Fruit fly (Drosophila melanogaster) whole organism, pupa: Measurements from ENCODE around the gene CG12035.

Experiments used
- CG10348 ChIP-seq: fragments of 200-800 bp; sonication (Bioruptor generic); IDR thresholded peaks from 2 replicates; pipeline ENCODE4 v1.3.6; 2022; ENCODE audit warnings: missing biosample characterization, missing genetic modification characterization
- CG12605 ChIP-seq: fragments of 200-800 bp; sonication (Bioruptor generic); IDR thresholded peaks from 2 replicates; pipeline ENCODE4 v1.3.6; 2022; ENCODE audit warnings: missing biosample characterization, missing genetic modification characterization
- CG13204 ChIP-seq: fragments of 200-800 bp; sonication (Bioruptor generic); optimal IDR thresholded peaks from 2 replicates; lab custom pipeline; 2018; ENCODE audit warnings: missing biosample characterization, mild to moderate bottlenecking, missing genetic modification characterization, moderate library complexity
- CG14655 ChIP-seq: fragments of 200-800 bp; sonication (Bioruptor generic); optimal IDR thresholded peaks from 3 replicates; lab custom pipeline; 2017; ENCODE audit warnings: mild to moderate bottlenecking, missing biosample characterization, missing genetic modification reagents, missing genetic modification characterization
- CG15710 ChIP-seq: fragments of 200-800 bp; sonication (Bioruptor generic); optimal IDR thresholded peaks from 2 replicates; lab custom pipeline; 2018; ENCODE audit warnings: missing biosample characterization, mild to moderate bottlenecking, missing genetic modification characterization, moderate library complexity
- CG17806 ChIP-seq: fragments of 200-800 bp; sonication (Bioruptor generic); optimal IDR thresholded peaks from 2 replicates; lab custom pipeline; 2018; ENCODE audit warnings: missing biosample characterization, mild to moderate bottlenecking, missing genetic modification characterization, moderate library complexity
- CG32121 ChIP-seq: fragments of 200-800 bp; sonication (Bioruptor generic); IDR thresholded peaks from 2 replicates; pipeline ENCODE4 v1.3.6; 2022; ENCODE audit warnings: missing biosample characterization, missing genetic modification characterization
- CG34367 ChIP-seq: fragments of 200-800 bp; sonication (Bioruptor generic); optimal IDR thresholded peaks from 2 replicates; lab custom pipeline; 2018; ENCODE audit warnings: missing biosample characterization, mild to moderate bottlenecking, missing genetic modification characterization
- CG4496 ChIP-seq: fragments of 200-800 bp; sonication (Bioruptor generic); IDR thresholded peaks from 3 replicates; pipeline ENCODE4 v1.3.6; 2022; ENCODE audit warnings: missing biosample characterization, missing genetic modification characterization
- CG8159 ChIP-seq: fragments of 200-800 bp; sonication (Bioruptor generic); optimal IDR thresholded peaks from 3 replicates; lab custom pipeline; 2018; ENCODE audit warnings: missing biosample characterization, mild to moderate bottlenecking, missing genetic modification characterization, moderate library complexity
- CG8301 ChIP-seq: fragments of 200-800 bp; sonication (Bioruptor generic); optimal IDR thresholded peaks from 2 replicates; lab custom pipeline; 2018; ENCODE audit warnings: missing biosample characterization, mild to moderate bottlenecking, missing genetic modification characterization
- CG9948 ChIP-seq: fragments of 200-800 bp; sonication (Bioruptor generic); optimal IDR thresholded peaks from 2 replicates; lab custom pipeline; 2018; ENCODE audit warnings: missing biosample characterization, mild to moderate bottlenecking, missing genetic modification characterization, moderate library complexity
- D1 ChIP-seq: fragments of 200-800 bp; sonication (Bioruptor generic); optimal IDR thresholded peaks from 2 replicates; lab custom pipeline; 2018; ENCODE audit warnings: missing biosample characterization, mild to moderate bottlenecking, missing genetic modification characterization, moderate library complexity
- EcR ChIP-seq: fragments of 200-800 bp; sonication (Bioruptor generic); optimal IDR thresholded peaks from 3 replicates; lab custom pipeline; 2019; ENCODE audit warnings: missing biosample characterization, missing genetic modification characterization, mild to moderate bottlenecking, moderate library complexity, missing genetic modification reagents
- Ets98B ChIP-seq: fragments of 200-800 bp; sonication (Bioruptor generic); IDR thresholded peaks from 2 replicates; pipeline ENCODE4 v1.3.6; 2022; ENCODE audit warnings: missing biosample characterization, missing genetic modification characterization
- Pif1A ChIP-seq: fragments of 200-800 bp; sonication (Bioruptor generic); optimal IDR thresholded peaks from 3 replicates; lab custom pipeline; 2016; ENCODE audit warnings: missing biosample characterization, missing genetic modification characterization
- Pif1B ChIP-seq: fragments of 200-800 bp; sonication (Bioruptor generic); optimal IDR thresholded peaks from 3 replicates; lab custom pipeline; 2016; ENCODE audit warnings: missing biosample characterization, missing genetic modification characterization
- Snoo ChIP-seq: fragments of 200-800 bp; sonication (Bioruptor generic); optimal IDR thresholded peaks from 3 replicates; lab custom pipeline; 2017; ENCODE audit warnings: missing biosample characterization, mild to moderate bottlenecking, missing genetic modification characterization, inconsistent platforms
- fd96Ca ChIP-seq: fragments of 200-800 bp; sonication (Bioruptor generic); IDR thresholded peaks from 3 replicates; pipeline ENCODE4 v1.3.6; 2022; ENCODE audit warnings: missing biosample characterization, missing genetic modification characterization
- gl ChIP-seq: fragments of 200-800 bp; sonication (Bioruptor generic); optimal IDR thresholded peaks from 2 replicates; lab custom pipeline; 2018; ENCODE audit warnings: missing biosample characterization, mild to moderate bottlenecking, missing genetic modification characterization
- rn ChIP-seq: fragments of 200-800 bp; sonication (Bioruptor generic); IDR thresholded peaks from 2 replicates; pipeline ENCODE4 v1.3.6; 2022; ENCODE audit warnings: missing biosample characterization, missing genetic modification characterization

CG12035 gene

dm6 chr3L:1748218-1748617 is 24.0 kb downstream of the CG12035 start:
- TF ChIP-seq CG12605 (GFP tag; lab: Robert Waterston, UW) (no peak), CG13204 (peak; percentile 6), rn (GFP tag; lab: Robert Waterston, UW) (no peak)

dm6 chr3L:1754262-1754661 is 30.1 kb downstream of the CG12035 start:
- TF ChIP-seq CG4496 (GFP tag; lab: Robert Waterston, UW): no peak
- TF ChIP-seq gl: peak; percentile 51
- no peak for TF ChIP-seq Pif1B (GFP tag; lab: Kevin White, UChicago)
- no peak for TF ChIP-seq fd96Ca (GFP tag; lab: Robert Waterston, UW)
- no peak for TF ChIP-seq CG8301 (tag; lab: Kevin White, UChicago)

dm6 chr3L:1754935-1755334 is 30.7 kb downstream of the CG12035 start:
- TF ChIP-seq CG32121 (no peak), fd96Ca (GFP tag; lab: Robert Waterston, UW) (no peak), CG34367 (tag; lab: Kevin White, UChicago) (no peak), Pif1A (GFP tag; lab: Kevin White, UChicago) (no peak), D1 (no peak), CG8159 (tag; lab: Kevin White, UChicago) (no peak), gl (no peak), CG15710 (tag; lab: Kevin White, UChicago) (no peak), CG14655 (GFP tag; lab: Kevin White, UChicago) (no peak), Snoo (tag; lab: Kevin White, UChicago) (no peak), CG4496 (GFP tag; lab: Robert Waterston, UW) (no peak)

- TF ChIP-seq Pif1A (GFP tag; lab: Kevin White, UChicago): no peak
- no peak for TF ChIP-seq Snoo (tag; lab: Kevin White, UChicago)
- no peak for TF ChIP-seq CG34367 (tag; lab: Kevin White, UChicago)
- no peak for TF ChIP-seq CG10348 (GFP tag; lab: Robert Waterston, UW)
- no peak for TF ChIP-seq rn (GFP tag; lab: Robert Waterston, UW)
- peak; percentile 62 for TF ChIP-seq CG12605 (GFP tag; lab: Robert Waterston, UW)
- TF ChIP-seq CG13204: peak; percentile 40
- TF ChIP-seq CG9948 (tag; lab: Kevin White, UChicago): no peak
- peak; percentile 33; the same call in 1 of the 2 replicates for TF ChIP-seq Ets98B (GFP tag; lab: Robert Waterston, UW)
- TF ChIP-seq fd96Ca (GFP tag; lab: Robert Waterston, UW): peak; percentile 36; the same call in 1 of the 3 replicates
- no peak for TF ChIP-seq D1
- TF ChIP-seq EcR (GFP tag; lab: Kevin White, UChicago): peak; percentile 84
- peak; percentile 59 for TF ChIP-seq Pif1B (GFP tag; lab: Kevin White, UChicago)
- TF ChIP-seq CG8159 (tag; lab: Kevin White, UChicago): no peak
- TF ChIP-seq CG17806 (tag; lab: Kevin White, UChicago): no peak
- no peak for TF ChIP-seq gl
- no peak for TF ChIP-seq CG14655 (GFP tag; lab: Kevin White, UChicago)
- TF ChIP-seq CG15710 (tag; lab: Kevin White, UChicago): no peak
- TF ChIP-seq CG32121: peak; percentile 34; the same call in 1 of the 2 replicates
- TF ChIP-seq CG8301 (tag; lab: Kevin White, UChicago): no peak
- 0 out of 3 replicates have a peak, but pooled peaks have one; percentile 57 for TF ChIP-seq CG4496 (GFP tag; lab: Robert Waterston, UW)
Measured at dm6 chr3L:1755458-1755984, 31.3 kb downstream of the CG12035 start, which contains the start of gene Cht2. Gene Cht2 (minus strand): TSS chr3L:1755934.

- TF ChIP-seq CG8159 (tag; lab: Kevin White, UChicago) (no peak), Snoo (tag; lab: Kevin White, UChicago) (no peak), CG15710 (tag; lab: Kevin White, UChicago) (no peak), D1 (no peak), CG9948 (tag; lab: Kevin White, UChicago) (no peak)
Measured at dm6 chr3L:1756143-1756542, 32.0 kb downstream of the CG12035 start, which contains the start of gene CG8001. Gene CG8001 (plus strand): TSS chr3L:1756159.

- TF ChIP-seq CG9948 (tag; lab: Kevin White, UChicago) (no peak), Snoo (tag; lab: Kevin White, UChicago) (no peak), Pif1B (GFP tag; lab: Kevin White, UChicago) (no peak), D1 (no peak), CG13204 (no peak), CG4496 (GFP tag; lab: Robert Waterston, UW) (no peak), Ets98B (GFP tag; lab: Robert Waterston, UW) (no peak), EcR (GFP tag; lab: Kevin White, UChicago) (no peak), CG15710 (tag; lab: Kevin White, UChicago) (no peak), Pif1A (GFP tag; lab: Kevin White, UChicago) (no peak), rn (GFP tag; lab: Robert Waterston, UW) (no peak), CG8301 (tag; lab: Kevin White, UChicago) (no peak), CG34367 (tag; lab: Kevin White, UChicago) (no peak), CG12605 (GFP tag; lab: Robert Waterston, UW) (no peak), CG32121 (no peak)
- TF ChIP-seq, all 21 proteins: peak for 0
Measured at dm6 chr3L:1771658-1772057, 47.5 kb downstream of the CG12035 start, which contains the start of gene Dhc62B. Gene Dhc62B (minus strand): TSS chr3L:1771758.
